Worm (Caenorhabditis elegans) whole organism, L2 larva: Measurements from ENCODE around the gene oac-14.

ENCODE experiments used
- R02D3.7 ChIP-seq: fragments of 150-350 bp; optimal IDR thresholded peaks from 2 replicates; lab custom pipeline; 2014; ENCODE audit warnings: missing biosample characterization, missing genetic modification characterization
- ceh-16 ChIP-seq: fragments of 150-350 bp; optimal IDR thresholded peaks from 2 replicates; lab custom pipeline; 2014; ENCODE audit warnings: missing biosample characterization, missing genetic modification characterization
- fos-1 ChIP-seq: fragments of 150-350 bp; optimal IDR thresholded peaks from 2 replicates; lab custom pipeline; 2014; ENCODE audit warnings: missing biosample characterization, missing genetic modification characterization
- lsy-2 ChIP-seq, 2 experiments: fragments of 150-350 bp in 1 of 2; sonication (generic microtip) in 1 of 2; optimal IDR thresholded peaks; 2 replicates each; lab custom pipeline; 2014 to 2017; ENCODE audit warnings: missing biosample characterization in 2 of 2, missing genetic modification characterization in 2 of 2
- nhr-11 ChIP-seq: fragments of 150-350 bp; optimal IDR thresholded peaks from 2 replicates; lab custom pipeline; 2014; ENCODE audit warnings: missing biosample characterization, missing genetic modification characterization
- skn-1 ChIP-seq: sonication (generic microtip); optimal IDR thresholded peaks from 2 replicates; lab custom pipeline; 2017; ENCODE audit warnings: missing biosample characterization, missing genetic modification characterization
- zag-1 ChIP-seq: fragments of 150-350 bp; optimal IDR thresholded peaks from 2 replicates; lab custom pipeline; 2014; ENCODE audit warnings: missing biosample characterization, missing genetic modification characterization
- ztf-11 ChIP-seq: sonication (generic microtip); optimal IDR thresholded peaks from 2 replicates; lab custom pipeline; 2017; ENCODE audit warnings: missing biosample characterization, missing genetic modification characterization

ce11 chrX:10158716-10159115 is 16.9 kb upstream of the oac-14 start, which contains the start of gene erd-2.1:
- no peak for TF ChIP-seq ztf-11 (tag; lab: Kevin White, UChicago)
- no peak for TF ChIP-seq R02D3.7 (tag; lab: Kevin White, UChicago)
- TF ChIP-seq ceh-16 (tag; lab: Kevin White, UChicago), result peak; percentile 7
- no peak for TF ChIP-seq nhr-11
- peak; percentile 59 for TF ChIP-seq zag-1 (tag; lab: Kevin White, UChicago)
- peak in 1 of 2 experiments; percentile 72 for TF ChIP-seq lsy-2 (tag; optimal IDR thresholded peaks at IDR 0.05; lab: Kevin White, UChicago)
- peak; percentile 73 for TF ChIP-seq fos-1 (tag; lab: Kevin White, UChicago)
- TF ChIP-seq skn-1 (tag; lab: Kevin White, UChicago), result no peak
